Worm (Caenorhabditis elegans) whole organism, L3 larva: ENCODE data around the gene sto-4.

Source experiments
- ceh-82 ChIP-seq: fragments of 150-350 bp; optimal IDR thresholded peaks from 2 replicates; lab custom pipeline; 2014; ENCODE audit warnings: missing biosample characterization, missing genetic modification characterization
- ceh-9 ChIP-seq: sonication (generic microtip); optimal IDR thresholded peaks from 2 replicates; lab custom pipeline; 2018; ENCODE audit warnings: missing biosample characterization, missing genetic modification characterization
- elt-2 ChIP-seq: sonication (generic microtip); optimal IDR thresholded peaks from 2 replicates; lab custom pipeline; 2016; ENCODE audit warnings: missing genetic modification reagents, mild to moderate bottlenecking, missing genetic modification characterization, missing compliant biosample characterization
- fkh-10 ChIP-seq: sonication (generic microtip); optimal IDR thresholded peaks from 2 replicates; lab custom pipeline; 2017; ENCODE audit warnings: missing biosample characterization, missing genetic modification reagents, missing genetic modification characterization
- hmg-11 ChIP-seq: sonication (generic microtip); optimal IDR thresholded peaks from 2 replicates; lab custom pipeline; 2016; ENCODE audit warnings: missing genetic modification characterization, missing compliant biosample characterization
- jun-1 ChIP-seq: fragments of 150-350 bp; optimal IDR thresholded peaks from 2 replicates; lab custom pipeline; 2014; ENCODE audit warnings: missing biosample characterization, missing genetic modification reagents, missing genetic modification characterization
- lin-39 ChIP-seq: fragments of 150-350 bp; optimal IDR thresholded peaks from 2 replicates; lab custom pipeline; 2018; ENCODE audit warnings: missing biosample characterization, missing genetic modification reagents, missing genetic modification characterization
- nhr-25 ChIP-seq: sonication (generic microtip); optimal IDR thresholded peaks from 2 replicates; lab custom pipeline; 2017; ENCODE audit warnings: missing biosample characterization, missing genetic modification characterization
- nhr-67 ChIP-seq: fragments of 150-350 bp; optimal IDR thresholded peaks from 2 replicates; lab custom pipeline; 2014; ENCODE audit warnings: missing biosample characterization, missing genetic modification characterization
- nhr-76 ChIP-seq: fragments of 150-350 bp; sonication (generic microtip); optimal IDR thresholded peaks from 5 replicates; lab custom pipeline; 2014; ENCODE audit warnings: missing biosample characterization, missing genetic modification characterization
- tbx-2 ChIP-seq: sonication (generic microtip); optimal IDR thresholded peaks from 2 replicates; lab custom pipeline; 2016; ENCODE audit warnings: mild to moderate bottlenecking, missing genetic modification characterization, missing compliant biosample characterization
- unc-62 ChIP-seq: fragments of 150-350 bp; sonication (generic microtip); optimal IDR thresholded peaks from 4 replicates; lab custom pipeline; 2014; ENCODE audit warnings: missing biosample characterization, missing genetic modification reagents, missing genetic modification characterization
- zag-1 ChIP-seq: fragments of 150-350 bp; optimal IDR thresholded peaks from 2 replicates; lab custom pipeline; 2014; ENCODE audit warnings: missing biosample characterization, missing genetic modification characterization
- ztf-11 ChIP-seq: fragments of 150-350 bp; optimal IDR thresholded peaks from 2 replicates; lab custom pipeline; 2014; ENCODE audit warnings: missing biosample characterization, missing genetic modification characterization

DNA sequence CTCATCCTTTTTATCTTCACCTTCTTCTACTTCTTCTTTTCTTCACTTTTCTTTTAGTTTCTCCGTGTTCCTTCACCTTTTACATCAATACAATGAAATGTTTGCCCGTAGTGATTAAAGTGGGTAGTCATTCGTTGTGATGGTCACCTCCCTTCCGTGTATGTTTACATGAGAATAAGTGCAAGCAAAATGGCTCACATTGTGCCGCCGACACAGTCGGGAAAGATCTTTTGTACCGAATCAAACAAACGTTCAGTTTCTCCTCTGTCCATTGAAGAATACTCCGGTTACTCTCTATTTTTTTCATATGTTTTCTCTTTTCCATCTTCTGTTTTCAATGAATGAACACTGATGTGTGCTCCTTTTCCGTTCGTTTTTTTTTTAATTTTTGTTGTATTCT lies 20.3 kb downstream of the sto-4 start:
- TF ChIP-seq nhr-25 (tag; lab: Kevin White, UChicago): no peak
- no peak for TF ChIP-seq ztf-11 (tag; lab: Kevin White, UChicago)
- no peak for TF ChIP-seq nhr-67
- TF ChIP-seq tbx-2 (tag; lab: Kevin White, UChicago): no peak
- TF ChIP-seq nhr-76 (tag; lab: Kevin White, UChicago): no peak
- TF ChIP-seq ceh-82 (tag; lab: Kevin White, UChicago): no peak
- TF ChIP-seq fkh-10: no peak
- no peak for TF ChIP-seq ceh-9 (tag; lab: Kevin White, UChicago)
- no peak for TF ChIP-seq jun-1
- TF ChIP-seq unc-62: no peak
- TF ChIP-seq lin-39 (tag; lab: Kevin White, UChicago): no peak
- TF ChIP-seq elt-2 (tag; lab: Kevin White, UChicago): no peak
- TF ChIP-seq hmg-11 (tag; lab: Kevin White, UChicago): no peak
- TF ChIP-seq zag-1 (tag; lab: Kevin White, UChicago): no peak
